Fruit fly (Drosophila melanogaster): Measurements from ENCODE around the gene MsR1.

The MsR1 gene

DNA sequence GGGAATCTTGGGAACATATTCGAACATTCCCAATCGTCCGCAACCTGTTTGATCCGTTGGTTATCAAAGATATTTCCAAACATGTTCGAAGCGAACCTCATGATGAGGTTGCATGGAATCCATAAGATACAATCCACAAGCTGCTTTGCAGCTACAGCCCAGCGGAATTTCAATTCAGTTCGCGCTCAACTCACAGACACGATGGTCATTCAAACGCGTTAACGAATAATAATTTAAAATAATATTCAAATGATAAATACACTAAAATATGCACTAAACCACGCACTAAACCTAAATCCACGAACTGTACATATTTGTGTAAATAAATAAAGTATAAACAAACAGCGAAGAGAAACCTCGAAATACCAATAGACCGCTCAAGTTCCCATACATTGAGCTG, 65.3 kb downstream of the MsR1 start:
- TF ChIP-seq CG8478 (optimal IDR thresholded peaks at IDR 0.05) (no peak), CTCF (optimal IDR thresholded peaks at IDR 0.05) (no peak)

DNA sequence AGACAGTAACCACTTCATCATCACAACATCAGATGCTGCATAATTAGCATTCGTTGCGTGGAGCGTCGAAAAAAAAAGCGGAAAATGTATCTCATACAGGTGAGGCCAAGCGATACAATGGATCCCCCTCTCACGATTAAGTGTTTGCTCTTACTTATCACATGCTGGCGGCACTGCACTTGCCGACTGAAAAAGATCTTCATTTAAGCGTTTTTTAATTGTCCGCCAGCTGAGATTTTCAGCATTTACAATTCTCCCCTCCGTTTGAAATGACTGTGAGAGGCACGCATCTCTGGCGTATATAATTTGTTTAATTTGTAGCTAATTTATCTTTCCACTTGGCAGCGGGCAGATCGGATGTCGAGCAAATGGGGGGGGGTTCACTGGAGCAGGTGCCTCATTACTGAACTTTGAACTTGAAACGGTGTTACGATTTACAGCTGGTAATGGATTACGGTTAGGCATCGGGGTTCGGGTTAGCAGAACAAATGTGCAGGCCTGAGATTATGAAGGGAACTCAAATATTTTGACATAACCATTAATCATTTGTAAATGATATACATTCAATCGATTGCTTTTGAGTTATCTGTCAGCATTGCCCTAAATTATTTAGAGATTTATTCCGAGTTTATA, 66.3 kb downstream of the MsR1 start, which contains the start of gene Mzt1:
Gene Mzt1 (plus strand): TSS at position 583 of the 633 bp plus-strand sequence.
- no peak for TF ChIP-seq CTCF (optimal IDR thresholded peaks at IDR 0.05)
- no peak for TF ChIP-seq CG8478 (optimal IDR thresholded peaks at IDR 0.05)

DNA sequence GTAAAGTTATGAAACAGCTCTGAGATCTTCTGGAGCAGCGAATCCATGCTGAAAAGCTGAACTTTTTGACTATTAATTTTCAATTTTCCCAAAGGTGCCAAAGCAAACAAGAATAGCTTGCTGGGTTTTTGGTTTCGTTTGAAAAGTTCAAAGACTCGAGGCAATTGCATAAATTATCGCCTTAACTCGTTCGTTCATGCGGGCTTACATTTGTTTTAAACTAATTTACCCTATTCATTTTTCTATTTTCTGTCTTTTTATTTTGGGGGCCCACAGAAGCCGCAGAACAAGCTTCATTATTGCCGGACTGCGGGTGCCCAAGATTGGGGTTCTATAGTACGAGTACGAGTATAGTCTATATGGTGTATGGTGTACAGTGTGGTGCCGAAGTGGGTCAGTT, 68.4 kb downstream of the MsR1 start, which contains the start of the genes CG32298 and CG32299:
Gene CG32298 (minus strand): TSS at position 101 of the 400 bp plus-strand sequence.
Gene CG32299 (minus strand): TSS at position 101 of the 400 bp plus-strand sequence.
- TF ChIP-seq CTCF (optimal IDR thresholded peaks at IDR 0.05), result no peak
- TF ChIP-seq CG8478 (optimal IDR thresholded peaks at IDR 0.05), result no peak

DNA sequence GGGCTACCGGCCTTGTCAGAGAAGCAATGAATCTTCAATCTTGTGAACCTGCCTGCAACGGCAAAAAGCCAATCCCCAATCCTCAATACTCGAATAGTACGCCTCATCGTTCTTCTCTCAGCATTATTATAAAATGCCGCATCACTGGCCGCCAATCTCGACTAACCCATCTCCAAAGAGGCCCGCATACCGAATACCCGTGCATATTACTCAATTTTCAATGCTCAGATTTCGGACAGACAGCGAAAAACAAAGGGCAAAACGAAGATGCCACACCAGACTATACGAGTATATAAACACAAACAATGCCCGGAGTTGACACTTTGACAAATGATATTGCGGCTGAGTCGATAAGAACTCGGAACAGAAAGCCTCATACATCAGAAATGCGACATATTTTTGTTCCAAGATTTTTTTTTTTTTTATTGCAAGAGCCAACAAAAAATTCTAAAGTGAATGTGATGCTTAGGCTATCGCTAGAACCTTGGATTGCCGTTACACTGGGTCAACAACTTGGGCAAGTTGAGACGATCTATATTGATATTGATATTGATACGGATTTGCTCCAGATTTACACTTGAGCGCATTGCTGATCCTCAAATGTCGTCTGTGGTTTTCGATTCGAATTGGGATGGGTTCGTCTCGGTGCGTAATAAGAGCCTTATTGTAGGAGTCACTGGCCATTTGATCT, 70.4 kb downstream of the MsR1 start:
- TF ChIP-seq CG8478 (optimal IDR thresholded peaks at IDR 0.05), result no peak
- no peak for TF ChIP-seq CTCF (optimal IDR thresholded peaks at IDR 0.05)
